Fruit fly (Drosophila melanogaster): ENCODE results near the gene Dph3.

Dph3 gene

dm6 chr3R:11216156-11216630, 15.5 kb upstream of the Dph3 start, which contains the start of the genes RpS25 and CG4820:
RpS25 (minus strand) TSS chr3R:11216287.
CG4820 (plus strand) TSS chr3R:11216535.
- TF ChIP-seq HLH106 (tag; optimal IDR thresholded peaks at IDR 0.05) = peak; percentile 83
- peak; percentile 93 for TF ChIP-seq Hr83 (GFP tag; optimal IDR thresholded peaks at IDR 0.05; ENCODE audit: poor library complexity, severe bottlenecking)
- TF ChIP-seq psq (GFP tag; optimal IDR thresholded peaks at IDR 0.05) = peak; percentile 63
- peak; percentile 12 for TF ChIP-seq woc (GFP tag; optimal IDR thresholded peaks at IDR 0.05)
- TF ChIP-seq fru (GFP tag; optimal IDR thresholded peaks at IDR 0.05) = peak; percentile 83
- TF ChIP-seq CG32264 (GFP tag; optimal IDR thresholded peaks at IDR 0.05) = peak; percentile 56
- no peak for TF ChIP-seq CrebA (GFP tag; optimal IDR thresholded peaks at IDR 0.05; ENCODE audit: borderline replicate concordance)
- peak; percentile 52 for TF ChIP-seq Hnf4 (GFP tag; optimal IDR thresholded peaks at IDR 0.05)
- no peak for TF ChIP-seq Hr78 (GFP tag; optimal IDR thresholded peaks at IDR 0.05)
- TF ChIP-seq Vsx2 (GFP tag; optimal IDR thresholded peaks at IDR 0.05; ENCODE audit: partially characterized antibody) = peak; percentile 95
- peak; percentile 89 for TF ChIP-seq Sp1 (GFP tag; optimal IDR thresholded peaks at IDR 0.05)
- TF ChIP-seq ey (GFP tag; optimal IDR thresholded peaks at IDR 0.05) = peak; percentile 69
- TF ChIP-seq Jra (GFP tag; optimal IDR thresholded peaks at IDR 0.05) = peak; percentile 78
- TF ChIP-seq Dif (GFP tag; optimal IDR thresholded peaks at IDR 0.05; ENCODE audit: partially characterized antibody) = peak; percentile 52
- TF ChIP-seq rgr (GFP tag; optimal IDR thresholded peaks at IDR 0.05) = peak; percentile 93
- peak; percentile 82 for TF ChIP-seq OdsH (GFP tag; optimal IDR thresholded peaks at IDR 0.05)
- TF ChIP-seq Myc (optimal IDR thresholded peaks at IDR 0.05) = peak; percentile 60
- peak; percentile 88 for TF ChIP-seq br (GFP tag; optimal IDR thresholded peaks at IDR 0.05)
- peak; percentile 77 for TF ChIP-seq Mio (GFP tag; optimal IDR thresholded peaks at IDR 0.05)
- peak; percentile 18 for TF ChIP-seq dsf (GFP tag; optimal IDR thresholded peaks at IDR 0.05; ENCODE audit: borderline replicate concordance)
- TF ChIP-seq brk (GFP tag; optimal IDR thresholded peaks at IDR 0.05) = no peak
- no peak for TF ChIP-seq usp (GFP tag; optimal IDR thresholded peaks at IDR 0.05)
- peak in 1 of 2 experiments; percentile 78 for TF ChIP-seq foxo (GFP tag; optimal IDR thresholded peaks at IDR 0.05)
- no peak for TF ChIP-seq dl (GFP tag; optimal IDR thresholded peaks at IDR 0.05; ENCODE audit: insufficient read depth in 1 of 2, partially characterized antibody in 2 of 2)
- no peak for TF ChIP-seq Dfd (GFP tag; optimal IDR thresholded peaks at IDR 0.05)
- TF ChIP-seq Rel (GFP tag; optimal IDR thresholded peaks at IDR 0.05) = no peak
- peak; percentile 61 for TF ChIP-seq Rel (tag; optimal IDR thresholded peaks at IDR 0.05)
- peak; percentile 89 for TF ChIP-seq h (GFP tag; optimal IDR thresholded peaks at IDR 0.05)
- TF ChIP-seq sage (GFP tag; optimal IDR thresholded peaks at IDR 0.05) = no peak
- TF ChIP-seq dmrt93B (GFP tag; optimal IDR thresholded peaks at IDR 0.05) = peak; percentile 95
- no peak for TF ChIP-seq jim (GFP tag; optimal IDR thresholded peaks at IDR 0.05)
- no peak for TF ChIP-seq tai (GFP tag; optimal IDR thresholded peaks at IDR 0.05)
- peak; percentile 82 for TF ChIP-seq sv (GFP tag; optimal IDR thresholded peaks at IDR 0.05)
- TF ChIP-seq N (GFP tag; optimal IDR thresholded peaks at IDR 0.05) = no peak
- no peak for TF ChIP-seq GATAd (GFP tag; optimal IDR thresholded peaks at IDR 0.05)
- no peak for TF ChIP-seq pan (optimal IDR thresholded peaks at IDR 0.05)
- no peak for TF ChIP-seq Abd-B (GFP tag; optimal IDR thresholded peaks at IDR 0.05)
- peak; percentile 91 for TF ChIP-seq CG9705 (GFP tag; optimal IDR thresholded peaks at IDR 0.05)
- no peak for TF ChIP-seq lola (GFP tag; optimal IDR thresholded peaks at IDR 0.05)

dm6 chr3R:11219883-11220282, 11.8 kb upstream of the Dph3 start, which contains the start of gene CG6689:
CG6689 (minus strand) TSS chr3R:11220064.
- TF ChIP-seq dsf (GFP tag; optimal IDR thresholded peaks at IDR 0.05; ENCODE audit: borderline replicate concordance) (no peak), woc (GFP tag; optimal IDR thresholded peaks at IDR 0.05) (peak; percentile 64), h (GFP tag; optimal IDR thresholded peaks at IDR 0.05) (peak; percentile 8), sage (GFP tag; optimal IDR thresholded peaks at IDR 0.05) (no peak), Hr83 (GFP tag; optimal IDR thresholded peaks at IDR 0.05; ENCODE audit: poor library complexity, severe bottlenecking) (peak; percentile 46)

All from whole organism, wandering third instar larva.